Worm (Caenorhabditis elegans) whole organism, midembryonic: ENCODE results near the gene Y62H9A.2.

Experiments used
- T22C8.4 ChIP-seq: fragments of 200-800 bp; sonication (Bioruptor generic); IDR thresholded peaks from 2 replicates; pipeline ENCODE4 v1.3.6; 2022; ENCODE audit warnings: missing genetic modification characterization, missing compliant biosample characterization
- cog-1 ChIP-seq: sonication (generic microtip); optimal IDR thresholded peaks from 2 replicates; lab custom pipeline; 2016; ENCODE audit warnings: missing genetic modification characterization, missing compliant biosample characterization
- flt-1 ChIP-seq: fragments of 200-800 bp; sonication (Bioruptor generic); IDR thresholded peaks from 2 replicates; pipeline ENCODE4 v1.3.6; 2022; ENCODE audit warnings: missing genetic modification characterization, missing compliant biosample characterization
- med-1 ChIP-seq: sonication (generic microtip); optimal IDR thresholded peaks from 2 replicates; lab custom pipeline; 2017; ENCODE audit warnings: missing genetic modification characterization, mild to moderate bottlenecking, missing compliant biosample characterization, antibody characterized with exemption, missing genetic modification reagents; ENCODE audit not compliant: insufficient read depth
- ref-1 ChIP-seq: fragments of 200-800 bp; sonication (Bioruptor generic); conservative IDR thresholded peaks from 2 replicates; pipeline ENCODE4 v1.3.6; 2022; ENCODE audit warnings: missing genetic modification reagents, missing genetic modification characterization, missing compliant biosample characterization
- ztf-23 ChIP-seq: fragments of 200-800 bp; sonication (Bioruptor generic); IDR thresholded peaks from 2 replicates; pipeline ENCODE4 v1.3.6; 2022; ENCODE audit warnings: missing genetic modification reagents, missing genetic modification characterization, missing compliant biosample characterization
- ztf-29 ChIP-seq: fragments of 200-800 bp; sonication (Bioruptor generic); IDR thresholded peaks from 2 replicates; pipeline ENCODE4 v1.3.6; 2022; ENCODE audit warnings: missing genetic modification reagents, missing genetic modification characterization, missing compliant biosample characterization

- TF ChIP-seq flt-1 (no peak), cog-1 (tag; lab: Kevin White, UChicago) (no peak), T22C8.4 (GFP tag; lab: Robert Waterston, UW) (no peak), ztf-23 (GFP tag; lab: Robert Waterston, UW) (no peak), ref-1 (no peak), ztf-29 (GFP tag; lab: Robert Waterston, UW) (no peak), med-1 (no peak)
Measured at ce11 chrX:11907263-11907662, 29.3 kb upstream of the Y62H9A.2 start, which contains the start of gene Y62H9A.11.
